Worm (Caenorhabditis elegans): Measurements from ENCODE around the gene C03B1.4.

ce11 chrX:6337951-6338350 lies 26.3 kb upstream of the C03B1.4 start, which contains the start of gene C03B1.13:
- TF ChIP-seq dao-5 (tag; optimal IDR thresholded peaks at IDR 0.05) (no peak), him-1 (tag; optimal IDR thresholded peaks at IDR 0.05) (no peak), W03F9.2 (tag; optimal IDR thresholded peaks at IDR 0.05) (no peak)
